Worm (Caenorhabditis elegans) whole organism, L4 larva: ENCODE data around the gene C37C3.2.
A peak's percentile ranks its signal among the peaks of the same experiment; 100 is the strongest.

Experiments
- D1046.2 ChIP-seq: fragments of 200-800 bp; sonication (Bioruptor generic); IDR thresholded peaks from 2 replicates; pipeline ENCODE4 v1.3.6; 2022; ENCODE audit warnings: missing genetic modification characterization, missing compliant biosample characterization
- F10B5.3 ChIP-seq: sonication (generic microtip); optimal IDR thresholded peaks from 2 replicates; lab custom pipeline; 2016; ENCODE audit warnings: mild to moderate bottlenecking, missing genetic modification characterization, missing compliant biosample characterization
- F26F4.8 ChIP-seq: fragments of 200-800 bp; sonication (Bioruptor generic); conservative IDR thresholded peaks from 2 replicates; pipeline ENCODE4 v1.3.6; 2022; ENCODE audit warnings: missing genetic modification characterization, missing compliant biosample characterization
- F37D6.2 ChIP-seq: sonication (generic microtip); optimal IDR thresholded peaks from 2 replicates; lab custom pipeline; 2016; ENCODE audit warnings: mild to moderate bottlenecking, missing genetic modification characterization, missing compliant biosample characterization
- F44E2.7 ChIP-seq: fragments of 200-800 bp; sonication (Bioruptor generic); IDR thresholded peaks from 2 replicates; pipeline ENCODE4 v2.1.2; 2022; ENCODE audit warnings: missing genetic modification characterization, missing compliant biosample characterization
- T20F7.1 ChIP-seq: fragments of 200-800 bp; sonication (Bioruptor generic); optimal IDR thresholded peaks from 2 replicates; lab custom pipeline; 2018; ENCODE audit warnings: mild to moderate bottlenecking, missing genetic modification characterization, missing compliant biosample characterization
- T26A8.4 ChIP-seq: fragments of 200-800 bp; sonication (Bioruptor generic); IDR thresholded peaks from 2 replicates; pipeline ENCODE4 v1.3.6; 2022; ENCODE audit warnings: missing genetic modification characterization, missing compliant biosample characterization
- Y48G9A.11 ChIP-seq: fragments of 200-800 bp; sonication (Bioruptor generic); IDR thresholded peaks from 2 replicates; pipeline ENCODE4 v1.3.6; 2022; ENCODE audit warnings: missing genetic modification reagents, missing genetic modification characterization, missing compliant biosample characterization
- Y5F2A.4 ChIP-seq: fragments of 200-800 bp; sonication (Bioruptor generic); optimal IDR thresholded peaks from 2 replicates; lab custom pipeline; 2018; ENCODE audit warnings: mild to moderate bottlenecking, missing genetic modification characterization, missing compliant biosample characterization
- ZK546.5 ChIP-seq, 2 experiments: sonication (generic microtip); optimal IDR thresholded peaks; 2 replicates each; lab custom pipeline; 2017; ENCODE audit warnings: missing biosample characterization in 2 of 2, missing genetic modification characterization in 2 of 2
- aha-1 ChIP-seq: fragments of 150-350 bp; peaks from one replicate; lab custom pipeline; 2014; ENCODE audit warnings: missing biosample characterization, missing genetic modification characterization
- aly-2 ChIP-seq: sonication (generic microtip); optimal IDR thresholded peaks from 2 replicates; lab custom pipeline; 2018; ENCODE audit warnings: missing biosample characterization, missing genetic modification characterization
- arid-1 ChIP-seq: fragments of 200-800 bp; sonication (Bioruptor generic); conservative IDR thresholded peaks from 2 replicates; pipeline ENCODE4 v1.3.6; 2022; ENCODE audit warnings: missing genetic modification reagents, missing genetic modification characterization, missing compliant biosample characterization
- ceh-32 ChIP-seq: sonication (generic microtip); optimal IDR thresholded peaks from 2 replicates; lab custom pipeline; 2016; ENCODE audit warnings: mild to moderate bottlenecking, missing genetic modification characterization, missing compliant biosample characterization; ENCODE audit not compliant: poor library complexity
- ces-1 ChIP-seq: fragments of 150-350 bp; sonication (generic microtip); optimal IDR thresholded peaks from 4 replicates; lab custom pipeline; 2014; ENCODE audit warnings: missing biosample characterization, missing genetic modification reagents, missing genetic modification characterization
- cey-2 ChIP-seq: sonication (generic microtip); optimal IDR thresholded peaks from 3 replicates; lab custom pipeline; 2017; ENCODE audit warnings: missing genetic modification characterization, mild to moderate bottlenecking, missing compliant biosample characterization, antibody characterized with exemption, borderline replicate concordance; ENCODE audit not compliant: insufficient read depth
- daf-12 ChIP-seq: fragments of 150-350 bp; optimal IDR thresholded peaks from 2 replicates; lab custom pipeline; 2014; ENCODE audit warnings: missing biosample characterization, missing genetic modification reagents, missing genetic modification characterization
- daf-19 ChIP-seq: fragments of 200-800 bp; sonication (Bioruptor generic); conservative IDR thresholded peaks from 2 replicates; pipeline ENCODE4 v1.3.6; 2022; ENCODE audit warnings: missing genetic modification characterization, missing compliant biosample characterization
- duxl-1 ChIP-seq: sonication (generic microtip); optimal IDR thresholded peaks from 2 replicates; lab custom pipeline; 2016; ENCODE audit warnings: mild to moderate bottlenecking, missing genetic modification characterization, moderate library complexity, missing compliant biosample characterization; ENCODE audit not compliant: poor library complexity
- egl-27 ChIP-seq: sonication (generic microtip); optimal IDR thresholded peaks from 3 replicates; lab custom pipeline; 2017; ENCODE audit warnings: missing biosample characterization, missing genetic modification reagents, missing genetic modification characterization
- fkh-10 ChIP-seq: fragments of 150-350 bp; optimal IDR thresholded peaks from 2 replicates; lab custom pipeline; 2014; ENCODE audit warnings: missing biosample characterization, missing genetic modification reagents, missing genetic modification characterization
- hlh-30 ChIP-seq: sonication (generic microtip); optimal IDR thresholded peaks from 2 replicates; lab custom pipeline; 2017; ENCODE audit warnings: antibody characterized with exemption, mild to moderate bottlenecking, missing genetic modification characterization, missing compliant biosample characterization; ENCODE audit not compliant: insufficient read depth
- jun-1 ChIP-seq: fragments of 150-350 bp; optimal IDR thresholded peaks from 2 replicates; lab custom pipeline; 2014; ENCODE audit warnings: missing biosample characterization, missing genetic modification reagents, missing genetic modification characterization
- lin-13 ChIP-seq: fragments of 150-350 bp; optimal IDR thresholded peaks from 2 replicates; lab custom pipeline; 2014; ENCODE audit warnings: missing biosample characterization, missing genetic modification reagents, missing genetic modification characterization
- lin-15B ChIP-seq: fragments of 150-350 bp; sonication (generic microtip); optimal IDR thresholded peaks from 3 replicates; lab custom pipeline; 2014; ENCODE audit warnings: missing biosample characterization, missing genetic modification characterization
- lin-38 ChIP-seq: fragments of 200-800 bp; sonication (Bioruptor generic); IDR thresholded peaks from 2 replicates; pipeline ENCODE4 v1.3.6; 2022; ENCODE audit warnings: missing genetic modification reagents, missing genetic modification characterization, missing compliant biosample characterization
- lsy-2 ChIP-seq, 2 experiments: fragments of 150-350 bp in 1 of 2; sonication (generic microtip) in 1 of 2; optimal IDR thresholded peaks; 2 replicates each; lab custom pipeline; 2014 to 2017; ENCODE audit warnings: missing biosample characterization in 2 of 2, missing genetic modification characterization in 2 of 2
- madf-5 ChIP-seq, 2 experiments: fragments of 200-800 bp; sonication (Bioruptor generic); IDR thresholded peaks; 2 replicates each; pipeline ENCODE4 v1.3.6; 2022; ENCODE audit warnings: missing compliant biosample characterization in 2 of 2, missing genetic modification characterization in 2 of 2
- madf-9 ChIP-seq: fragments of 200-800 bp; sonication (Bioruptor generic); conservative IDR thresholded peaks from 2 replicates; pipeline ENCODE4 v1.3.6; 2022; ENCODE audit warnings: missing genetic modification reagents, missing genetic modification characterization, missing compliant biosample characterization
- mdl-1 ChIP-seq, 2 experiments: fragments of 150-350 bp in 1 of 2; sonication (generic microtip) in 1 of 2; optimal IDR thresholded peaks; 2 replicates each; lab custom pipeline; 2014 to 2017; ENCODE audit warnings: missing biosample characterization in 2 of 2, missing genetic modification characterization in 2 of 2
- mdt-29 ChIP-seq: fragments of 200-800 bp; sonication (Bioruptor generic); IDR thresholded peaks from 2 replicates; pipeline ENCODE4 v1.3.6; 2022; ENCODE audit warnings: missing genetic modification reagents, missing genetic modification characterization, missing compliant biosample characterization
- mes-2 ChIP-seq: sonication (generic microtip); optimal IDR thresholded peaks from 2 replicates; lab custom pipeline; 2016; ENCODE audit warnings: missing genotype, mild to moderate bottlenecking, missing genetic modification characterization, missing compliant biosample characterization; ENCODE audit not compliant: poor library complexity, severe bottlenecking
- nhr-102 ChIP-seq: sonication (generic microtip); optimal IDR thresholded peaks from 2 replicates; lab custom pipeline; 2016; ENCODE audit warnings: mild to moderate bottlenecking, missing genetic modification characterization, moderate library complexity, missing compliant biosample characterization
- nhr-11 ChIP-seq: fragments of 150-350 bp; optimal IDR thresholded peaks from 2 replicates; lab custom pipeline; 2014; ENCODE audit warnings: missing biosample characterization, missing genetic modification characterization
- nhr-111 ChIP-seq: fragments of 200-800 bp; sonication (Bioruptor generic); optimal IDR thresholded peaks from 2 replicates; lab custom pipeline; 2018; ENCODE audit warnings: mild to moderate bottlenecking, missing genetic modification characterization, missing compliant biosample characterization
- nhr-237 ChIP-seq: sonication (generic microtip); optimal IDR thresholded peaks from 2 replicates; lab custom pipeline; 2017; ENCODE audit warnings: missing biosample characterization, missing genetic modification characterization
- nhr-25 ChIP-seq: sonication (generic microtip); optimal IDR thresholded peaks from 2 replicates; lab custom pipeline; 2017; ENCODE audit warnings: missing genetic modification characterization, mild to moderate bottlenecking, missing compliant biosample characterization, antibody characterized with exemption, moderate library complexity, borderline replicate concordance; ENCODE audit not compliant: insufficient read depth
- nhr-41 ChIP-seq: fragments of 200-800 bp; sonication (Bioruptor generic); IDR thresholded peaks from 2 replicates; pipeline ENCODE4 v1.3.6; 2022; ENCODE audit warnings: missing genetic modification reagents, missing genetic modification characterization, missing compliant biosample characterization
- nhr-42 ChIP-seq: fragments of 200-800 bp; sonication (Bioruptor generic); IDR thresholded peaks from 2 replicates; pipeline ENCODE4 v1.3.6; 2022; ENCODE audit warnings: missing genetic modification characterization, missing compliant biosample characterization
- nhr-48 ChIP-seq: sonication (generic microtip); optimal IDR thresholded peaks from 2 replicates; lab custom pipeline; 2016; ENCODE audit warnings: mild to moderate bottlenecking, missing genetic modification characterization, missing compliant biosample characterization
- nhr-77 ChIP-seq: fragments of 150-350 bp; optimal IDR thresholded peaks from 2 replicates; lab custom pipeline; 2014; ENCODE audit warnings: missing biosample characterization, missing genetic modification characterization
- rbr-2 ChIP-seq: sonication (generic microtip); optimal IDR thresholded peaks from 2 replicates; lab custom pipeline; 2016; ENCODE audit warnings: missing genotype, missing genetic modification characterization, missing compliant biosample characterization
- saeg-2 ChIP-seq: fragments of 200-800 bp; sonication (Bioruptor generic); IDR thresholded peaks from 2 replicates; pipeline ENCODE4 v1.3.6; 2022; ENCODE audit warnings: missing genetic modification reagents, missing genetic modification characterization, missing compliant biosample characterization
- sdz-12 ChIP-seq: fragments of 200-800 bp; sonication (Bioruptor generic); optimal IDR thresholded peaks from 2 replicates; lab custom pipeline; 2018; ENCODE audit warnings: mild to moderate bottlenecking, missing genetic modification characterization, missing compliant biosample characterization
- snpc-1.2 ChIP-seq: fragments of 200-800 bp; sonication (Bioruptor generic); IDR thresholded peaks from 2 replicates; pipeline ENCODE4 v1.3.6; 2022; ENCODE audit warnings: missing genetic modification reagents, missing genetic modification characterization, missing compliant biosample characterization
- unc-39 ChIP-seq: sonication (generic microtip); optimal IDR thresholded peaks from 2 replicates; lab custom pipeline; 2017; ENCODE audit warnings: missing biosample characterization, missing genetic modification characterization
- unc-62 ChIP-seq, 3 experiments: fragments of 150-350 bp in 1 of 3; sonication (generic microtip); optimal IDR thresholded peaks in 2 of 3; peaks in 1 of 3; 1 replicate in 1 of 3; 2 replicates in 2 of 3; lab custom pipeline; 2014 to 2017; ENCODE audit warnings: missing biosample characterization in 3 of 3, missing genetic modification characterization in 3 of 3, missing genetic modification reagents in 3 of 3, missing genotype in 1 of 3
- zag-1 ChIP-seq: fragments of 150-350 bp; optimal IDR thresholded peaks from 2 replicates; lab custom pipeline; 2014; ENCODE audit warnings: missing biosample characterization, missing genetic modification characterization
- zfp-2 ChIP-seq: sonication (generic microtip); optimal IDR thresholded peaks from 2 replicates; lab custom pipeline; 2016; ENCODE audit warnings: mild to moderate bottlenecking, missing genetic modification characterization, missing compliant biosample characterization
- zip-2 ChIP-seq: fragments of 150-350 bp; optimal IDR thresholded peaks from 2 replicates; lab custom pipeline; 2014; ENCODE audit warnings: missing biosample characterization, missing genetic modification characterization
- ztf-7 ChIP-seq: fragments of 150-350 bp; optimal IDR thresholded peaks from 2 replicates; lab custom pipeline; 2014; ENCODE audit warnings: missing biosample characterization, missing genetic modification characterization

The C37C3.2 gene

DNA sequence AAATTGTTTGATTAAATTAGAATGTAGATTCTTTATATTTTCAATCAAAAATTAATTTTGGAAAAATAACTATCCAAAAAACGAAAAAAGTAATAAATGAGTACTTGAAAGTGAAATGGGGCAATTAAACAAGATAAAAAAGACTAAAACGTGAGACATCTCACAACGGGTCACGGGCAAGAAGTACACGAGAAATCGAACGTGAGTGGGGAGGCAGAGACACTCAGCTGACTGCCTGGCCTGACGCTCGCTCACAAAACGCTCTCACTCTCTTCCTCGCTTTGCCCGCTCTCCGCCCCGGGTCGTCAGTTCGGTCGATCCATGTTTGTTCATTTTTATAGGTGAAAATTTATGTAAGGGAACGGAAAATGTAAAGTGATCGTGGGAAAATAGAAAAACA lies 7.5 kb upstream of the C37C3.2 start (continued):
- TF ChIP-seq madf-9 (GFP tag; lab: Robert Waterston, UW) (0 out of 2 replicates have a peak, but pooled peaks have one; percentile 25), madf-5 (GFP tag; IDR thresholded peaks at IDR 0.05; lab: Robert Waterston, UW) (no peak), lin-13 (GFP tag; lab: Kevin White, UChicago) (no peak), nhr-11 (no peak), mdt-29 (GFP tag; lab: Robert Waterston, UW) (no peak), F26F4.8 (GFP tag; lab: Robert Waterston, UW) (no peak), nhr-42 (no peak), zfp-2 (tag; lab: Kevin White, UChicago) (no peak), nhr-48 (tag; lab: Kevin White, UChicago) (no peak), arid-1 (GFP tag; lab: Robert Waterston, UW) (no peak), nhr-41 (GFP tag; lab: Robert Waterston, UW) (no peak), hlh-30 (tag; lab: Kevin White, UChicago) (peak; percentile 97), nhr-77 (tag; lab: Kevin White, UChicago) (peak; percentile 29), jun-1 (tag; lab: Kevin White, UChicago) (no peak), cey-2 (tag; lab: Kevin White, UChicago) (no peak), T20F7.1 (GFP tag; lab: Kevin White, UChicago) (no peak), zip-2 (tag; lab: Kevin White, UChicago) (no peak), F37D6.2 (tag; lab: Kevin White, UChicago) (no peak), Y48G9A.11 (GFP tag; lab: Robert Waterston, UW) (no peak), mes-2 (peak; percentile 42), sdz-12 (no peak), nhr-237 (tag; lab: Kevin White, UChicago) (no peak), saeg-2 (no peak), daf-12 (tag; lab: Kevin White, UChicago) (no peak), fkh-10 (GFP tag; lab: Kevin White, UChicago) (no peak), zag-1 (tag; lab: Kevin White, UChicago) (no peak), nhr-111 (GFP tag; lab: Kevin White, UChicago) (no peak), aha-1 (tag; lab: Kevin White, UChicago) (no peak), snpc-1.2 (GFP tag; lab: Robert Waterston, UW) (no peak), daf-19 (GFP tag; lab: Robert Waterston, UW) (no peak), ceh-32 (tag; lab: Kevin White, UChicago) (no peak), unc-39 (no peak), lin-15B (tag; lab: Kevin White, UChicago) (no peak), nhr-102 (tag; lab: Kevin White, UChicago) (no peak), egl-27 (no peak), lsy-2 (tag; optimal IDR thresholded peaks at IDR 0.05; lab: Kevin White, UChicago) (peak in 1 of 2 experiments; percentile 16), ces-1 (GFP tag; lab: Kevin White, UChicago) (no peak), T26A8.4 (no peak), aly-2 (tag; lab: Kevin White, UChicago) (no peak), ZK546.5 (tag; optimal IDR thresholded peaks at IDR 0.05; lab: Kevin White, UChicago) (no peak), ztf-7 (tag; lab: Kevin White, UChicago) (peak; percentile 30), Y5F2A.4 (no peak), nhr-25 (tag; lab: Kevin White, UChicago) (no peak), unc-62 (GFP tag; optimal IDR thresholded peaks at IDR 0.05 in 1 of 2; lab: Kevin White, UChicago) (no peak), unc-62 (tag; optimal IDR thresholded peaks at IDR 0.05; lab: Kevin White, UChicago) (no peak), lin-38 (GFP tag; lab: Robert Waterston, UW) (no peak), duxl-1 (no peak), F44E2.7 (GFP tag; lab: Robert Waterston, UW) (no peak), rbr-2 (tag; lab: Kevin White, UChicago) (no peak), D1046.2 (no peak), mdl-1 (tag; optimal IDR thresholded peaks at IDR 0.05; lab: Kevin White, UChicago) (peak in 1 of 2 experiments; percentile 72), F10B5.3 (tag; lab: Kevin White, UChicago) (no peak)
